Worm (Caenorhabditis elegans): ENCODE data around the gene tmem-231.

DNA sequence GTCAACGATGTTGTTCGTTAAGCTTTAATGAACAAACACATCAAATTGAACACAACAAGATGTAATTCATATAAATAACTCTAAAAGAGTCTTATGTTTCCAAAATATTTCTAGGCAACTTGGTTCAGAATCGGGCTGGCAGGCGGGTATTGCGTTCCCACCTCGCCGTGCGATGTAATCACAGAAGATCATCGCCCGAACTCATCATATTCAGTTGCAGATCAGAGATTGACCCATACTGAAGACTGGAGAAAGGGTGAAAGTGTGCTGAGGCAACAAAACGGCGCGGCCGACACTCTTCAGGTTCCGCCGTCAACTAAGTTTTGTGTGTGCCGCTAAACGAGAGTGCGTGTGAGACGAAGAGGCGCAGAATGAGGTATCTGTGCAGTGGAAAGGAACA is 1.9 kb downstream of the tmem-231 start:
- TF ChIP-seq hlh-13 (GFP tag; optimal IDR thresholded peaks at IDR 0.05) (no peak), C08G9.2 (tag; optimal IDR thresholded peaks at IDR 0.05) (no peak), fkh-10 (GFP tag; optimal IDR thresholded peaks at IDR 0.05) (no peak), ama-1 (optimal IDR thresholded peaks at IDR 0.05) (peak; percentile 96), elt-2 (tag; optimal IDR thresholded peaks at IDR 0.05) (peak; percentile 52), ceh-9 (tag; optimal IDR thresholded peaks at IDR 0.05) (no peak)

Measured in whole organism, late embryonic.